Worm (Caenorhabditis elegans) whole organism, L4 larva: ENCODE data around the gene ent-2.

Experiments used
- Y5F2A.4 ChIP-seq: fragments of 200-800 bp; sonication (Bioruptor generic); optimal IDR thresholded peaks from 2 replicates; lab custom pipeline; 2018; ENCODE audit warnings: mild to moderate bottlenecking, missing genetic modification characterization, missing compliant biosample characterization
- ces-1 ChIP-seq: fragments of 150-350 bp; sonication (generic microtip); optimal IDR thresholded peaks from 4 replicates; lab custom pipeline; 2014; ENCODE audit warnings: missing biosample characterization, missing genetic modification reagents, missing genetic modification characterization
- fkh-10 ChIP-seq: fragments of 150-350 bp; optimal IDR thresholded peaks from 2 replicates; lab custom pipeline; 2014; ENCODE audit warnings: missing biosample characterization, missing genetic modification reagents, missing genetic modification characterization
- mxl-3 ChIP-seq: fragments of 200-800 bp; sonication (Bioruptor generic); optimal IDR thresholded peaks from 2 replicates; lab custom pipeline; 2018; ENCODE audit warnings: mild to moderate bottlenecking, missing genetic modification characterization, missing compliant biosample characterization
- nhr-11 ChIP-seq: fragments of 150-350 bp; optimal IDR thresholded peaks from 2 replicates; lab custom pipeline; 2014; ENCODE audit warnings: missing biosample characterization, missing genetic modification characterization
- unc-62 ChIP-seq, 3 experiments: fragments of 150-350 bp in 1 of 3; sonication (generic microtip); optimal IDR thresholded peaks in 2 of 3; peaks in 1 of 3; 1 replicate in 1 of 3; 2 replicates in 2 of 3; lab custom pipeline; 2014 to 2017; ENCODE audit warnings: missing biosample characterization in 3 of 3, missing genetic modification characterization in 3 of 3, missing genetic modification reagents in 3 of 3, missing genotype in 1 of 3

DNA sequence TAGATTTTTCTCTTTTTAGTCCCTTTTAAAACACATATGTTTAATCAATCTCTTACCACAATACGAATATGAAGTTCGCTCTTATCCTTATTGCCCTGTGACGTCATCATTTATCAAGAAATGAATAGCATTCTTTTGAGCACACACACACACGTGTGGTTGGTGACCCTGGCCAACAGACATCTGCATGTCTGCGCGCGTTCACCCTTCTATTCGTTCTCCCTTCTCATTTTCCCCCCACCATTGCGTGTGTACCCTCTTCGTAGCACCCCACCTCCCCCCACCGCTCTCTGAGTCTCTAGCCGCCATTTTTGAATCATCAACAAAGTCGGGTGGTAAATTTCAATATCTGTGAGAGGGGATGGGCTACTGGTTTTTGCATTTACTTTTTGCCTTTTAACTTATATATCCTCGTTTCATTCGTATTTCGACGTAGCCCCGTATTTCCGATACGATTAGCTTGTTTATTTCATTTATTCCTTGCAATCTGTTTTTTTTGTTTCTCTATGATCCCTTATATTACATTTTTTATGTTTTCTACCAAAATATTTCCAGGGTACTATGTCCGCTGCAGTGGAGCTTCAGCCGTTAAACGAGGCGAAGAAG, at the start of gene ent-2:
- TF ChIP-seq mxl-3 (GFP tag; lab: Kevin White, UChicago), result peak; percentile 50
- peak; percentile 71 for TF ChIP-seq fkh-10
- TF ChIP-seq nhr-11 (tag; lab: Kevin White, UChicago), result peak; percentile 17
- no peak for TF ChIP-seq ces-1 (GFP tag; lab: Kevin White, UChicago)
- no peak for TF ChIP-seq unc-62 (GFP tag; optimal IDR thresholded peaks at IDR 0.05 in 1 of 2; lab: Kevin White, UChicago)
- TF ChIP-seq unc-62 (tag; optimal IDR thresholded peaks at IDR 0.05; lab: Kevin White, UChicago), result no peak
- no peak for TF ChIP-seq Y5F2A.4 (GFP tag; lab: Kevin White, UChicago)
